Worm (Caenorhabditis elegans) whole organism, L4/young adult: ENCODE data around the gene mpdu-1.

Experiments used
- W03F9.2 ChIP-seq: fragments of 150-350 bp; optimal IDR thresholded peaks from 2 replicates; lab custom pipeline; 2014; ENCODE audit warnings: missing biosample characterization, missing genetic modification characterization
- dao-5 ChIP-seq: sonication (generic microtip); optimal IDR thresholded peaks from 2 replicates; lab custom pipeline; 2016; ENCODE audit warnings: missing genotype, missing genetic modification characterization, moderate library complexity, missing compliant biosample characterization
- him-1 ChIP-seq: sonication (generic microtip); optimal IDR thresholded peaks from 2 replicates; lab custom pipeline; 2016; ENCODE audit warnings: missing genotype, missing genetic modification reagents, missing genetic modification characterization, missing compliant biosample characterization

ce11 chrV:8357756-8358155 lies 1.2 kb downstream of the mpdu-1 start:
- TF ChIP-seq him-1 (tag; lab: Kevin White, UChicago) = no peak
- TF ChIP-seq dao-5 = no peak
- TF ChIP-seq W03F9.2 = no peak
